Fruit fly (Drosophila melanogaster) whole organism, wandering third instar larva: Measurements from ENCODE around the gene CG7963.

ENCODE experiments used
- Abd-B ChIP-seq: fragments of >200 bp; optimal IDR thresholded peaks from 2 replicates; lab custom pipeline; 2017; ENCODE audit warnings: missing biosample characterization, missing genetic modification characterization
- CG32264 ChIP-seq: fragments of 200-800 bp; sonication (Bioruptor generic); optimal IDR thresholded peaks from 2 replicates; lab custom pipeline; 2016; ENCODE audit warnings: missing biosample characterization, missing genetic modification characterization
- CG9705 ChIP-seq: fragments of 200-800 bp; sonication (Bioruptor generic); optimal IDR thresholded peaks from 2 replicates; lab custom pipeline; 2018; ENCODE audit warnings: missing biosample characterization, mild to moderate bottlenecking, missing genetic modification characterization
- CrebA ChIP-seq: fragments of 200-800 bp; sonication (Bioruptor generic); optimal IDR thresholded peaks from 2 replicates; lab custom pipeline; 2016; ENCODE audit warnings: missing biosample characterization, mild to moderate bottlenecking, missing genetic modification characterization, borderline replicate concordance
- Dfd ChIP-seq: fragments of >200 bp; optimal IDR thresholded peaks from 2 replicates; lab custom pipeline; 2017; ENCODE audit warnings: missing biosample characterization, missing genetic modification characterization
- Dif ChIP-seq: fragments of 200-275, 200-300 bp; sonication (Bioruptor generic); optimal IDR thresholded peaks from 2 replicates; lab custom pipeline; 2018; ENCODE audit warnings: missing biosample characterization, missing genetic modification characterization; ENCODE audit not compliant: partially characterized antibody
- GATAd ChIP-seq: sonication (Bioruptor generic); optimal IDR thresholded peaks from 2 replicates; lab custom pipeline; 2016; ENCODE audit warnings: missing biosample characterization, missing genetic modification characterization
- HLH106 ChIP-seq: fragments of 200-800 bp; optimal IDR thresholded peaks from 3 replicates; lab custom pipeline; 2019; ENCODE audit warnings: missing biosample characterization, mild to moderate bottlenecking, missing genetic modification characterization, moderate library complexity
- Hnf4 ChIP-seq: fragments of 200-800 bp; sonication (Bioruptor generic); optimal IDR thresholded peaks from 2 replicates; lab custom pipeline; 2016; ENCODE audit warnings: missing biosample characterization, mild to moderate bottlenecking, missing genetic modification characterization
- Hr78 ChIP-seq: fragments of >200 bp; optimal IDR thresholded peaks from 2 replicates; lab custom pipeline; 2017; ENCODE audit warnings: missing biosample characterization, missing genetic modification characterization
- Hr83 ChIP-seq: fragments of 200-300 bp; sonication (Bioruptor generic); optimal IDR thresholded peaks from 2 replicates; lab custom pipeline; 2016; ENCODE audit warnings: missing biosample characterization, mild to moderate bottlenecking, missing genetic modification characterization, moderate library complexity; ENCODE audit not compliant: poor library complexity, severe bottlenecking
- Jra ChIP-seq: sonication (Bioruptor generic); optimal IDR thresholded peaks from 2 replicates; lab custom pipeline; 2016; ENCODE audit warnings: missing biosample characterization, missing genetic modification characterization
- Mio ChIP-seq: sonication (Bioruptor generic); optimal IDR thresholded peaks from 2 replicates; lab custom pipeline; 2016; ENCODE audit warnings: missing biosample characterization, missing genetic modification characterization
- Myc ChIP-seq: fragments of >200 bp; optimal IDR thresholded peaks from 2 replicates; lab custom pipeline; 2017
- N ChIP-seq: fragments of >200 bp; optimal IDR thresholded peaks from 2 replicates; lab custom pipeline; 2018; ENCODE audit warnings: missing biosample characterization, missing external identifiers, missing genetic modification characterization
- OdsH ChIP-seq: fragments of 200-800 bp; sonication (Bioruptor generic); optimal IDR thresholded peaks from 2 replicates; lab custom pipeline; 2016; ENCODE audit warnings: missing biosample characterization, mild to moderate bottlenecking, missing genetic modification characterization
- Rel ChIP-seq, 2 experiments: fragments of 200-800 bp; sonication (Bioruptor generic) in 1 of 2; optimal IDR thresholded peaks; 2 replicates in 1 of 2; 3 replicates in 1 of 2; lab custom pipeline; 2016 to 2019; ENCODE audit warnings: mild to moderate bottlenecking in 2 of 2, missing biosample characterization in 2 of 2, missing genetic modification characterization in 2 of 2, moderate library complexity in 1 of 2
- Sp1 ChIP-seq: fragments of 200-800 bp; sonication (Bioruptor generic); optimal IDR thresholded peaks from 3 replicates; lab custom pipeline; 2019; ENCODE audit warnings: missing biosample characterization, mild to moderate bottlenecking, missing genetic modification characterization, moderate library complexity
- Vsx2 ChIP-seq: fragments of 200-300, 225-300 bp; sonication (Bioruptor generic); optimal IDR thresholded peaks from 2 replicates; lab custom pipeline; 2018; ENCODE audit warnings: missing biosample characterization, missing genetic modification characterization; ENCODE audit not compliant: partially characterized antibody
- br ChIP-seq: fragments of 200-800 bp; sonication (Bioruptor generic); optimal IDR thresholded peaks from 2 replicates; lab custom pipeline; 2016; ENCODE audit warnings: missing biosample characterization, missing genetic modification characterization
- brk ChIP-seq: fragments of 200-800 bp; sonication (Bioruptor generic); optimal IDR thresholded peaks from 2 replicates; lab custom pipeline; 2016; ENCODE audit warnings: missing biosample characterization, mild to moderate bottlenecking, missing genetic modification characterization
- dl ChIP-seq, 2 experiments: fragments of 175-275, 200-275 bp in 1 of 2; fragments of 200-275 bp in 1 of 2; sonication (Bioruptor generic); optimal IDR thresholded peaks; lab custom pipeline; 2018; ENCODE audit warnings: mild to moderate bottlenecking in 2 of 2, missing biosample characterization in 2 of 2, missing genetic modification characterization in 2 of 2, moderate library complexity in 2 of 2; ENCODE audit not compliant: partially characterized antibody in 2 of 2, insufficient read depth in 1 of 2
- dmrt93B ChIP-seq: fragments of 200-800 bp; sonication (Bioruptor generic); optimal IDR thresholded peaks from 2 replicates; lab custom pipeline; 2018; ENCODE audit warnings: missing biosample characterization, mild to moderate bottlenecking, missing genetic modification characterization
- dsf ChIP-seq: sonication (Bioruptor generic); optimal IDR thresholded peaks from 2 replicates; lab custom pipeline; 2016; ENCODE audit warnings: missing biosample characterization, missing genetic modification characterization, borderline replicate concordance
- ey ChIP-seq: fragments of 200-800 bp; sonication (Bioruptor generic); optimal IDR thresholded peaks from 2 replicates; lab custom pipeline; 2016; ENCODE audit warnings: missing biosample characterization, missing genetic modification characterization
- foxo ChIP-seq, 2 experiments: fragments of 200-800 bp; sonication (Bioruptor generic); optimal IDR thresholded peaks; 2 replicates in 1 of 2; 3 replicates in 1 of 2; lab custom pipeline; 2016 to 2017; ENCODE audit warnings: missing biosample characterization in 2 of 2, missing genetic modification characterization in 2 of 2
- fru ChIP-seq: fragments of 200-800 bp; sonication (Bioruptor generic); optimal IDR thresholded peaks from 3 replicates; lab custom pipeline; 2016; ENCODE audit warnings: missing biosample characterization, mild to moderate bottlenecking, missing genetic modification characterization
- h ChIP-seq: fragments of 200-800 bp; sonication (Bioruptor generic); optimal IDR thresholded peaks from 3 replicates; lab custom pipeline; 2016; ENCODE audit warnings: missing biosample characterization, mild to moderate bottlenecking, missing genetic modification characterization
- jim ChIP-seq: fragments of 175-275, 200-325 bp; sonication (Bioruptor generic); optimal IDR thresholded peaks from 2 replicates; lab custom pipeline; 2016; ENCODE audit warnings: missing biosample characterization, mild to moderate bottlenecking, missing genetic modification characterization
- lola ChIP-seq: fragments of >200 bp; optimal IDR thresholded peaks from 2 replicates; lab custom pipeline; 2017; ENCODE audit warnings: missing biosample characterization, missing genetic modification characterization
- pan ChIP-seq: fragments of >200 bp; optimal IDR thresholded peaks from 2 replicates; lab custom pipeline; 2017
- psq ChIP-seq: fragments of 200-800 bp; sonication (Bioruptor generic); optimal IDR thresholded peaks from 3 replicates; lab custom pipeline; 2017; ENCODE audit warnings: missing biosample characterization, mild to moderate bottlenecking, missing genetic modification characterization, moderate library complexity
- rgr ChIP-seq: fragments of 200-800 bp; sonication (Bioruptor generic); optimal IDR thresholded peaks from 3 replicates; lab custom pipeline; 2016; ENCODE audit warnings: missing biosample characterization, mild to moderate bottlenecking, missing genetic modification characterization
- sage ChIP-seq: fragments of 200-800 bp; sonication (Bioruptor generic); optimal IDR thresholded peaks from 2 replicates; lab custom pipeline; 2016; ENCODE audit warnings: missing biosample characterization, mild to moderate bottlenecking, missing genetic modification characterization
- sv ChIP-seq: fragments of 200-800 bp; sonication (Bioruptor generic); optimal IDR thresholded peaks from 3 replicates; lab custom pipeline; 2016; ENCODE audit warnings: missing biosample characterization, missing genetic modification characterization
- tai ChIP-seq: sonication (Bioruptor generic); optimal IDR thresholded peaks from 2 replicates; lab custom pipeline; 2016; ENCODE audit warnings: missing biosample characterization, missing genetic modification characterization
- usp ChIP-seq: fragments of >200 bp; optimal IDR thresholded peaks from 2 replicates; lab custom pipeline; 2017; ENCODE audit warnings: missing biosample characterization, missing genetic modification characterization
- woc ChIP-seq: sonication (Bioruptor generic); optimal IDR thresholded peaks from 2 replicates; lab custom pipeline; 2016; ENCODE audit warnings: missing biosample characterization, mild to moderate bottlenecking, missing genetic modification characterization

CG7963 gene

DNA sequence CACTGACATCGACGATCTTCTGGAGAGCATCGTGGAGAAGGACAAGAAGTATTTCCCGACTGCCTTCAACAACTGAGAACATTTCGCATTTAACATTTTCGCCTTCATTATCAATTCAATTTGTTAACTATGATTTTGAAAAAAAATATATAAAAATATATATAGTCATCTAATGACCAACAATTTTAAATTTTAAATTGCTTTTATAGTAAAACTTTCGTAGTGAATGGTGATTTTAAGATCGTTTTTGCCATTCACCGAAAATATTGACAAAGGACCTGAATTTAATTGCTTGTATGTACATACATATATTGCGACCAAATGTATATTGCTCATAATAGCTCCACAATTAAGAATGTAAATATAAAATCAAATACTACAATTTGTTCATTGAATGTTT, 15.3 kb upstream of the CG7963 start, which contains the start of gene CG7352:
TSS of gene CG7352 (plus strand) at position 301 of the 400 bp plus-strand sequence.
- TF ChIP-seq Jra (GFP tag; lab: Kevin White, UChicago) (no peak), N (GFP tag; lab: Kevin White, UChicago) (no peak), Hr83 (GFP tag; lab: Kevin White, UChicago) (no peak), sv (GFP tag; lab: Kevin White, UChicago) (no peak), foxo (GFP tag; optimal IDR thresholded peaks at IDR 0.05; lab: Kevin White, UChicago) (no peak), fru (no peak), psq (GFP tag; lab: Kevin White, UChicago) (no peak), Hr78 (GFP tag; lab: Kevin White, UChicago) (no peak), usp (GFP tag; lab: Kevin White, UChicago) (no peak), pan (no peak), CrebA (GFP tag; lab: Kevin White, UChicago) (no peak)

DNA sequence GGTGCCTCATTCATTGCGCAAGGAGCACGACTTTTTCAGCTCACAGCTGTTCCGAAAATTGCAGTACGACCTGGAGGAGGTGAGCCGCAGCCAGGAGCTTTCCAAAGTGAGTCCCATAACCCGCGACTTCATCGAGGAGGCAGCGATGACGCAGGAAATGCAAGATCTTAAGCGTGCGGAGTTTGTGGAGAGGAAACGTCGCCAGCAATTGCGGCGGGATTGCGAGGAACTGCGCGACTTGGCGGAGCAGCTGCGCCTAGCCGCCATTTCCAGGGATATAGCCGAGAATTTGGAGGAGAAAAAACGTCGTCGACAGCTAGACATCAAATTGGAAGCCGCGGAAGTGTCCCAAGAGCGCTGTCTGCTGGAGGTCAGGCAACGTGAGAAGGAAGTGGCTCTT, 14.8 kb upstream of the CG7963 start:
- TF ChIP-seq dl (GFP tag; optimal IDR thresholded peaks at IDR 0.05; lab: Kevin White, UChicago; ENCODE audit: insufficient read depth in 1 of 2, partially characterized antibody in 2 of 2) (no peak), CG9705 (GFP tag; lab: Kevin White, UChicago) (no peak), Jra (GFP tag; lab: Kevin White, UChicago) (no peak), Dfd (GFP tag; lab: Kevin White, UChicago) (no peak), Hr78 (GFP tag; lab: Kevin White, UChicago) (no peak), foxo (GFP tag; optimal IDR thresholded peaks at IDR 0.05; lab: Kevin White, UChicago) (no peak), h (no peak), lola (no peak), dsf (GFP tag; lab: Kevin White, UChicago) (no peak)

DNA sequence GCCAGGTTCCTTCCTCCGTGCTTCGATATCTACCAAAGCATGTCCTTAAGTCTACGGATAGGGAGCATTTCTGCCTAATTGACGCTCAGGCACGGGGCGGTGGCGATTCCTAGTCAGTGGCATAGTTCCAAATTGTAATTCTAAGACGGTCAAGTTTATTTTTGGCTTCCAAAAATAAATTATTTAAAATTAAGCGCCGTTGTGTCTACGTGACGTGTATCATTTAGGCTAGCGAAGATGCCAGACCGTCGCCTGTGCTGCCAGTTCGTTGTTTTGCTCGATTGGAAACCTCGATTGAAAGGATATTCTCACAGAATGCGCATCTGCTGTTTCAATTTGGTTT, 13.5 kb upstream of the CG7963 start:
- TF ChIP-seq tai (GFP tag; lab: Kevin White, UChicago) (no peak), ey (GFP tag; lab: Kevin White, UChicago) (no peak), sage (GFP tag; lab: Kevin White, UChicago) (no peak), OdsH (GFP tag; lab: Kevin White, UChicago) (no peak), jim (GFP tag; lab: Kevin White, UChicago) (no peak), br (GFP tag; lab: Kevin White, UChicago) (no peak), lola (no peak), woc (no peak), Dif (GFP tag; lab: Kevin White, UChicago) (no peak), Hr78 (GFP tag; lab: Kevin White, UChicago) (no peak), CG32264 (GFP tag; lab: Kevin White, UChicago) (no peak), Rel (GFP tag; optimal IDR thresholded peaks at IDR 0.05; lab: Kevin White, UChicago) (no peak), Rel (tag; optimal IDR thresholded peaks at IDR 0.05; lab: Kevin White, UChicago) (no peak), dmrt93B (GFP tag; lab: Kevin White, UChicago) (no peak), CrebA (GFP tag; lab: Kevin White, UChicago) (no peak), psq (GFP tag; lab: Kevin White, UChicago) (no peak), foxo (GFP tag; optimal IDR thresholded peaks at IDR 0.05; lab: Kevin White, UChicago) (no peak)

DNA sequence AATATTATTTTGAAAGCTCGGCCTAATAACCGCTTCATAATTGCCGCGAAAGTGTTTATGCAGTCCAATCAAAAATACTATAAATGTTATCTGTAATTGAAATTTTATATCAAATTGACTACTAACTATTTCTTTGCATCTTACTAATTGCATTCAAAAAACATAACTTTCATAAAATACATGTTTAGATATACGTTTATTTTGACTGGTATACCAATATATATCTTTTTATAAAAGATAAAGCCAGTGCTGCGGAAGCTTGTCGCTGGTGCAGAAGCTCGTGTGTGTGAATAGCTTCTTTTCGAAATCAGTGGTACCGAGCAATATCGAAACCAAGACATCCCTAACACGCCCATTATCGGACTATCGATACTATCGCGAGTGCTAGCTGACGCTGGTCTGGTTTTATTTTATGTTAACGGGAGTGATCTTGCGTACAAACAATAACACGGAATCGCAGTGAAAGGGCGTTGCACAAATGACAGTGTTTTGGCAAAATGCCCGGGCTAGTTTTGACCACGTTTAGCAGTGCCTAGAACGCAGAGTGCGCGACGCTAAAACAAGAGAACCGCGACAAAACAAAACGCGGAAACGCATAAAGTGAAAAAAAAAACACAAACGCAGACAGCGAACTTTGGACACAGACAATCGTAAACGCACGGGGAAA, 13.0 kb upstream of the CG7963 start, which contains the start of gene Atg13:
TSS of gene Atg13 (plus strand) at position 367 of the 667 bp plus-strand sequence.
- TF ChIP-seq Hr78 (GFP tag; lab: Kevin White, UChicago), result no peak
- peak; percentile 29 for TF ChIP-seq Sp1 (GFP tag; lab: Kevin White, UChicago)
- no peak for TF ChIP-seq Vsx2 (GFP tag; lab: Kevin White, UChicago)
- TF ChIP-seq sage (GFP tag; lab: Kevin White, UChicago), result no peak
- no peak for TF ChIP-seq pan
- no peak for TF ChIP-seq Myc (lab: Kevin White, UChicago)
- TF ChIP-seq Jra (GFP tag; lab: Kevin White, UChicago), result no peak
- TF ChIP-seq CG9705 (GFP tag; lab: Kevin White, UChicago), result no peak
- no peak for TF ChIP-seq brk (GFP tag; lab: Kevin White, UChicago)
- no peak for TF ChIP-seq CrebA (GFP tag; lab: Kevin White, UChicago)
- TF ChIP-seq dmrt93B (GFP tag; lab: Kevin White, UChicago), result no peak
- TF ChIP-seq Hr83 (GFP tag; lab: Kevin White, UChicago), result no peak
- TF ChIP-seq fru, result no peak
- TF ChIP-seq Hnf4, result peak; percentile 73
- TF ChIP-seq GATAd (GFP tag; lab: Kevin White, UChicago), result no peak
- TF ChIP-seq jim (GFP tag; lab: Kevin White, UChicago), result no peak
- TF ChIP-seq N (GFP tag; lab: Kevin White, UChicago), result peak; percentile 8
- no peak for TF ChIP-seq lola
- TF ChIP-seq Dfd (GFP tag; lab: Kevin White, UChicago), result no peak
- peak; percentile 32 for TF ChIP-seq Abd-B (GFP tag; lab: Kevin White, UChicago)
- TF ChIP-seq rgr (GFP tag; lab: Kevin White, UChicago), result no peak
- peak; percentile 22 for TF ChIP-seq psq (GFP tag; lab: Kevin White, UChicago)
- no peak for TF ChIP-seq CG32264 (GFP tag; lab: Kevin White, UChicago)
- no peak for TF ChIP-seq h
- TF ChIP-seq dsf (GFP tag; lab: Kevin White, UChicago), result no peak
- TF ChIP-seq Rel (GFP tag; optimal IDR thresholded peaks at IDR 0.05; lab: Kevin White, UChicago), result no peak
- peak; percentile 46 for TF ChIP-seq Rel (tag; optimal IDR thresholded peaks at IDR 0.05; lab: Kevin White, UChicago)
- no peak for TF ChIP-seq OdsH (GFP tag; lab: Kevin White, UChicago)
- no peak for TF ChIP-seq tai (GFP tag; lab: Kevin White, UChicago)
- no peak for TF ChIP-seq Mio (GFP tag; lab: Kevin White, UChicago)
- peak; percentile 1 for TF ChIP-seq sv (GFP tag; lab: Kevin White, UChicago)
- peak; percentile 43 for TF ChIP-seq HLH106 (tag; lab: Kevin White, UChicago)
- peak; percentile 9 for TF ChIP-seq ey (GFP tag; lab: Kevin White, UChicago)
